Fruit fly (Drosophila melanogaster): ENCODE data around the gene Elo68alpha.

DNA sequence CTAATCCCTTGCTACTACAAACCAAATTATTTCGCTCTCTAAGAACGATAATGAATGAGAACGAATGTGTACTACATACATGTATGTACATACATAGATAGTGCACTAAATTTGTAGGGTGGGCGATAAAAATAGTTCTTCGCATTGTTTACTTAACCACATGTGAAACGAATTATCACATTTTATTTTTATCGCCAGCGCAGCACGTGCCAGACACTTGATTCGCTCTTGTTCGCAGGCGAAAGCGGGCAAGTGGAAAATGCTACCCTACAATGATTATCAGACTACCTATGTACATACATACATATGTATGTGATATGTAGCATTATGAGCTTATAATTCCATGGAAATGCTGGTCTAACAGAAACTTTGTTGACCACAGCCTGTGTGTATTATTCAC lies 17.0 kb downstream of the Elo68alpha start:
- no peak for TF ChIP-seq Dll (optimal IDR thresholded peaks at IDR 0.05)
- TF ChIP-seq usp (GFP tag; optimal IDR thresholded peaks at IDR 0.05), result no peak
- TF ChIP-seq CG8478 (optimal IDR thresholded peaks at IDR 0.05), result no peak

All from whole organism.